Worm (Caenorhabditis elegans): Measurements from ENCODE around the gene F43D2.3.

Gene F43D2.3

ce11 chrV:14614454-14614853, 17.2 kb upstream of the F43D2.3 start:
- TF ChIP-seq ama-1 (optimal IDR thresholded peaks at IDR 0.05) (no peak), aly-2 (tag; optimal IDR thresholded peaks at IDR 0.05) (no peak), elt-1 (tag; optimal IDR thresholded peaks at IDR 0.05) (no peak), R02D3.7 (tag; optimal IDR thresholded peaks at IDR 0.05) (no peak), lin-13 (GFP tag; optimal IDR thresholded peaks at IDR 0.05) (no peak), unc-62 (GFP tag; optimal IDR thresholded peaks at IDR 0.05) (no peak), gmeb-1 (tag; optimal IDR thresholded peaks at IDR 0.05) (no peak), unc-55 (GFP tag; optimal IDR thresholded peaks at IDR 0.05) (no peak), fos-1 (tag; optimal IDR thresholded peaks at IDR 0.05) (no peak), crh-2 (tag; optimal IDR thresholded peaks at IDR 0.05) (no peak), sma-3 (GFP tag; optimal IDR thresholded peaks at IDR 0.05) (no peak), nhr-129 (tag; optimal IDR thresholded peaks at IDR 0.05) (no peak), lin-11 (tag; optimal IDR thresholded peaks at IDR 0.05) (no peak)

ce11 chrV:14615671-14616070, 16.0 kb upstream of the F43D2.3 start:
- TF ChIP-seq ceh-82 (tag; optimal IDR thresholded peaks at IDR 0.05) (no peak), lin-11 (tag; optimal IDR thresholded peaks at IDR 0.05) (no peak)

ce11 chrV:14617711-14618110, 14.0 kb upstream of the F43D2.3 start:
- no peak for TF ChIP-seq skn-1 (tag; optimal IDR thresholded peaks at IDR 0.05)
- no peak for TF ChIP-seq sem-4 (tag; optimal IDR thresholded peaks at IDR 0.05)
- TF ChIP-seq sma-9 (GFP tag; optimal IDR thresholded peaks at IDR 0.05) = no peak
- no peak for TF ChIP-seq sma-9 (tag; optimal IDR thresholded peaks at IDR 0.05)
- TF ChIP-seq F13H6.1 (tag; optimal IDR thresholded peaks at IDR 0.05) = no peak
- TF ChIP-seq egl-27 (tag; optimal IDR thresholded peaks at IDR 0.05) = no peak
- no peak for TF ChIP-seq nhr-10 (tag; optimal IDR thresholded peaks at IDR 0.05)
- no peak for TF ChIP-seq ztf-1 (GFP tag; conservative IDR thresholded peaks at IDR 0.05)
- TF ChIP-seq nhr-21 (tag; optimal IDR thresholded peaks at IDR 0.05) = no peak

ce11 chrV:14620311-14620710, 11.4 kb upstream of the F43D2.3 start:
- TF ChIP-seq F13H6.1 (tag; optimal IDR thresholded peaks at IDR 0.05) (no peak), lin-39 (tag; optimal IDR thresholded peaks at IDR 0.05) (no peak), crh-2 (tag; optimal IDR thresholded peaks at IDR 0.05) (no peak)

- TF ChIP-seq fos-1 (tag; optimal IDR thresholded peaks at IDR 0.05) = no peak
- no peak for TF ChIP-seq nhr-10 (tag; optimal IDR thresholded peaks at IDR 0.05)
- TF ChIP-seq R02D3.7 (tag; optimal IDR thresholded peaks at IDR 0.05) = no peak
- TF ChIP-seq nhr-25 (tag; optimal IDR thresholded peaks at IDR 0.05) = no peak
- no peak for TF ChIP-seq gmeb-1 (tag; optimal IDR thresholded peaks at IDR 0.05)
- TF ChIP-seq peb-1 (tag; optimal IDR thresholded peaks at IDR 0.05) = no peak
- TF ChIP-seq Y55F3AM.14 (GFP tag; optimal IDR thresholded peaks at IDR 0.05) = no peak
- no peak for TF ChIP-seq nhr-237 (tag; optimal IDR thresholded peaks at IDR 0.05)
- no peak for TF ChIP-seq ZK546.5 (tag; optimal IDR thresholded peaks at IDR 0.05)
- TF ChIP-seq ztf-4 (tag; optimal IDR thresholded peaks at IDR 0.05) = no peak
- no peak for TF ChIP-seq ama-1 (optimal IDR thresholded peaks at IDR 0.05)
- no peak for TF ChIP-seq snpc-4 (tag; optimal IDR thresholded peaks at IDR 0.05)
- TF ChIP-seq egl-27 (tag; optimal IDR thresholded peaks at IDR 0.05) = no peak
- TF ChIP-seq mbf-1 (tag; optimal IDR thresholded peaks at IDR 0.05) = no peak
- TF ChIP-seq elt-3 (tag; optimal IDR thresholded peaks at IDR 0.05) = no peak
- TF ChIP-seq skn-1 (tag; optimal IDR thresholded peaks at IDR 0.05) = no peak
- no peak for TF ChIP-seq unc-62 (GFP tag; optimal IDR thresholded peaks at IDR 0.05)
- no peak for TF ChIP-seq mdl-1 (tag; optimal IDR thresholded peaks at IDR 0.05)
Measured at ce11 chrV:14620835-14621234, 10.9 kb upstream of the F43D2.3 start, which contains the start of gene hot-1. Gene hot-1, plus strand, starts transcription at chrV:14621135.

ce11 chrV:14625662-14626061, 6.0 kb upstream of the F43D2.3 start:
- peak; percentile 5 for TF ChIP-seq mab-5 (tag; optimal IDR thresholded peaks at IDR 0.05)
- peak; percentile 27 for TF ChIP-seq nhr-129 (tag; optimal IDR thresholded peaks at IDR 0.05)
- TF ChIP-seq sma-9 (GFP tag; optimal IDR thresholded peaks at IDR 0.05) = peak; percentile 29
- TF ChIP-seq sma-9 (tag; optimal IDR thresholded peaks at IDR 0.05) = no peak
- peak; percentile 6 for TF ChIP-seq F13H6.1 (tag; optimal IDR thresholded peaks at IDR 0.05)
- peak in 1 of 2 experiments; percentile 10 for TF ChIP-seq lsy-2 (tag; optimal IDR thresholded peaks at IDR 0.05)
- no peak for TF ChIP-seq nhr-21 (tag; optimal IDR thresholded peaks at IDR 0.05)

Data from whole organism, L2 larva.